Worm (Caenorhabditis elegans): ENCODE results near the gene T05C12.11.

DNA sequence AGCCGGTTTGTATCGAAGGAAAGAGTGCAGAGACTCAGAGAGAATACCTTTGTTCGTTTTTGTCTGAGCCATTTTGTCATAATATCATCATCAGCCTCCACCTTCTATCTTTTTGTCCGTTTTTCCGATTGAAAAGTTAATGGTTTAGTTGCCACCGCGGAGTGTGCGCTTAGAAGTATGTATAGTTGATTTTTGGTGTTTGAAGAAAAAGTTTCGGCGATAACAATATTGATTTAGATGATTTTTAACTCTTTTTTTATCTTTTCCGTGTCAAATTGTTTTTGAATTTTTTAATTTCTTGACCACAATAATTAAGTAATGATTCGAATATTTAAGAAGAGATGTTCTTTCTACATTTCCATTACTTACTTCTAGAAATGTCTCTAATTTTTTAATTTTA is 35.3 kb upstream of the T05C12.11 start:
- TF ChIP-seq aly-2 (tag; optimal IDR thresholded peaks at IDR 0.05) (no peak), elt-2 (tag; optimal IDR thresholded peaks at IDR 0.05) (peak; percentile 30), nhr-12 (tag; optimal IDR thresholded peaks at IDR 0.05) (no peak), lin-35 (GFP tag; optimal IDR thresholded peaks at IDR 0.05) (no peak)

Data from whole organism, L1 larva.